Worm (Caenorhabditis elegans) whole organism, L2 larva: ENCODE data around the gene sptl-2.

Experiments used
- C34F6.9 ChIP-seq: fragments of 150-350 bp; optimal IDR thresholded peaks from 2 replicates; lab custom pipeline; 2014; ENCODE audit warnings: missing biosample characterization, missing genetic modification characterization
- F13H6.1 ChIP-seq: sonication (generic microtip); optimal IDR thresholded peaks from 2 replicates; lab custom pipeline; 2016; ENCODE audit warnings: missing genetic modification characterization, missing compliant biosample characterization
- R02D3.7 ChIP-seq: fragments of 150-350 bp; optimal IDR thresholded peaks from 2 replicates; lab custom pipeline; 2014; ENCODE audit warnings: missing biosample characterization, missing genetic modification characterization
- Y55F3AM.14 ChIP-seq: fragments of 200-800 bp; sonication (Bioruptor generic); optimal IDR thresholded peaks from 2 replicates; lab custom pipeline; 2018; ENCODE audit warnings: mild to moderate bottlenecking, missing genetic modification characterization, missing compliant biosample characterization
- ZK546.5 ChIP-seq: sonication (generic microtip); optimal IDR thresholded peaks from 2 replicates; lab custom pipeline; 2017; ENCODE audit warnings: missing biosample characterization, missing genetic modification characterization
- alr-1 ChIP-seq: fragments of 150-350 bp; optimal IDR thresholded peaks from 2 replicates; lab custom pipeline; 2014; ENCODE audit warnings: missing biosample characterization, missing genetic modification characterization
- aly-2 ChIP-seq: fragments of 150-350 bp; optimal IDR thresholded peaks from 2 replicates; lab custom pipeline; 2014; ENCODE audit warnings: missing biosample characterization, missing genetic modification characterization
- ama-1 ChIP-seq: fragments of 150-350 bp; optimal IDR thresholded peaks from 2 replicates; lab custom pipeline; 2018; ENCODE audit warnings: inconsistent platforms
- blmp-1 ChIP-seq: sonication (generic microtip); optimal IDR thresholded peaks from 2 replicates; lab custom pipeline; 2017; ENCODE audit warnings: missing genetic modification characterization, mild to moderate bottlenecking, missing compliant biosample characterization, antibody characterized with exemption, moderate library complexity; ENCODE audit not compliant: insufficient read depth
- ceh-16 ChIP-seq: fragments of 150-350 bp; optimal IDR thresholded peaks from 2 replicates; lab custom pipeline; 2014; ENCODE audit warnings: missing biosample characterization, missing genetic modification characterization
- ceh-82 ChIP-seq: fragments of 150-350 bp; optimal IDR thresholded peaks from 2 replicates; lab custom pipeline; 2014; ENCODE audit warnings: missing biosample characterization, missing genetic modification characterization
- crh-2 ChIP-seq: sonication (generic microtip); optimal IDR thresholded peaks from 2 replicates; lab custom pipeline; 2017; ENCODE audit warnings: missing biosample characterization, missing genetic modification characterization
- egl-27 ChIP-seq: sonication (generic microtip); optimal IDR thresholded peaks from 3 replicates; lab custom pipeline; 2017; ENCODE audit warnings: missing biosample characterization, missing genetic modification reagents, missing genetic modification characterization
- elt-1 ChIP-seq: fragments of 150-350 bp; optimal IDR thresholded peaks from 2 replicates; lab custom pipeline; 2014; ENCODE audit warnings: missing biosample characterization, missing genetic modification characterization
- elt-3 ChIP-seq: sonication (generic microtip); optimal IDR thresholded peaks from 2 replicates; lab custom pipeline; 2017; ENCODE audit warnings: missing biosample characterization, missing genetic modification characterization
- fos-1 ChIP-seq: fragments of 150-350 bp; optimal IDR thresholded peaks from 2 replicates; lab custom pipeline; 2014; ENCODE audit warnings: missing biosample characterization, missing genetic modification characterization
- gmeb-1 ChIP-seq: fragments of 150-350 bp; optimal IDR thresholded peaks from 2 replicates; lab custom pipeline; 2014; ENCODE audit warnings: missing biosample characterization, missing genetic modification characterization
- lin-11 ChIP-seq: fragments of 150-350 bp; sonication (generic microtip); optimal IDR thresholded peaks from 2 replicates; lab custom pipeline; 2014; ENCODE audit warnings: missing biosample characterization, missing genetic modification characterization, inconsistent platforms, mixed read lengths
- lin-13 ChIP-seq: fragments of 150-350 bp; optimal IDR thresholded peaks from 2 replicates; lab custom pipeline; 2014; ENCODE audit warnings: missing biosample characterization, missing genetic modification reagents, missing genetic modification characterization
- lin-39 ChIP-seq: fragments of 150-350 bp; optimal IDR thresholded peaks from 2 replicates; lab custom pipeline; 2014; ENCODE audit warnings: missing biosample characterization, missing genetic modification reagents, missing genetic modification characterization
- lsy-2 ChIP-seq, 2 experiments: fragments of 150-350 bp in 1 of 2; sonication (generic microtip) in 1 of 2; optimal IDR thresholded peaks; 2 replicates each; lab custom pipeline; 2014 to 2017; ENCODE audit warnings: missing biosample characterization in 2 of 2, missing genetic modification characterization in 2 of 2
- mab-5 ChIP-seq: fragments of 150-350 bp; optimal IDR thresholded peaks from 2 replicates; lab custom pipeline; 2014; ENCODE audit warnings: missing biosample characterization, missing genetic modification characterization
- mbf-1 ChIP-seq: sonication (generic microtip); optimal IDR thresholded peaks from 2 replicates; lab custom pipeline; 2017; ENCODE audit warnings: missing biosample characterization, missing genetic modification characterization
- mdl-1 ChIP-seq, 2 experiments: fragments of 150-350 bp in 1 of 2; sonication (generic microtip) in 1 of 2; optimal IDR thresholded peaks; 2 replicates each; lab custom pipeline; 2017; ENCODE audit warnings: missing biosample characterization in 2 of 2, missing genetic modification characterization in 2 of 2
- nhr-10 ChIP-seq: sonication (generic microtip); optimal IDR thresholded peaks from 2 replicates; lab custom pipeline; 2017; ENCODE audit warnings: missing biosample characterization, missing genetic modification characterization
- nhr-11 ChIP-seq: fragments of 150-350 bp; optimal IDR thresholded peaks from 2 replicates; lab custom pipeline; 2014; ENCODE audit warnings: missing biosample characterization, missing genetic modification characterization
- nhr-12 ChIP-seq: fragments of 150-350 bp; optimal IDR thresholded peaks from 2 replicates; lab custom pipeline; 2014; ENCODE audit warnings: missing biosample characterization, missing genetic modification characterization
- nhr-129 ChIP-seq: fragments of 150-350 bp; optimal IDR thresholded peaks from 2 replicates; lab custom pipeline; 2014; ENCODE audit warnings: missing biosample characterization, missing genetic modification characterization
- nhr-21 ChIP-seq: fragments of 150-350 bp; optimal IDR thresholded peaks from 2 replicates; lab custom pipeline; 2014; ENCODE audit warnings: missing biosample characterization, missing genetic modification characterization
- nhr-23 ChIP-seq: fragments of 150-350 bp; optimal IDR thresholded peaks from 2 replicates; lab custom pipeline; 2014; ENCODE audit warnings: missing biosample characterization, missing genetic modification reagents, missing genetic modification characterization
- nhr-237 ChIP-seq: fragments of 150-350 bp; optimal IDR thresholded peaks from 2 replicates; lab custom pipeline; 2014; ENCODE audit warnings: missing biosample characterization, missing genetic modification characterization
- nhr-25 ChIP-seq: fragments of 150-350 bp; sonication (generic microtip); optimal IDR thresholded peaks from 3 replicates; lab custom pipeline; 2014; ENCODE audit warnings: missing biosample characterization, missing genetic modification characterization
- nhr-6 ChIP-seq: fragments of 150-350 bp; optimal IDR thresholded peaks from 2 replicates; lab custom pipeline; 2014; ENCODE audit warnings: missing biosample characterization, missing genetic modification characterization
- nhr-77 ChIP-seq: fragments of 150-350 bp; optimal IDR thresholded peaks from 2 replicates; lab custom pipeline; 2014; ENCODE audit warnings: missing biosample characterization, missing genetic modification characterization
- peb-1 ChIP-seq: fragments of 150-350 bp; optimal IDR thresholded peaks from 2 replicates; lab custom pipeline; 2014; ENCODE audit warnings: missing biosample characterization, missing genetic modification characterization
- sem-4 ChIP-seq: fragments of 150-350 bp; optimal IDR thresholded peaks from 2 replicates; lab custom pipeline; 2014; ENCODE audit warnings: missing biosample characterization, missing genetic modification reagents, missing genetic modification characterization
- skn-1 ChIP-seq: sonication (generic microtip); optimal IDR thresholded peaks from 2 replicates; lab custom pipeline; 2017; ENCODE audit warnings: missing biosample characterization, missing genetic modification characterization
- sma-3 ChIP-seq: sonication (generic microtip); optimal IDR thresholded peaks from 2 replicates; lab custom pipeline; 2016; ENCODE audit warnings: missing genetic modification reagents, missing genetic modification characterization, missing compliant biosample characterization
- sma-9 ChIP-seq, 2 experiments: fragments of 150-350 bp in 1 of 2; sonication (generic microtip) in 1 of 2; optimal IDR thresholded peaks; 2 replicates each; lab custom pipeline; 2014 to 2016; ENCODE audit warnings: missing genetic modification characterization in 2 of 2, mild to moderate bottlenecking in 1 of 2, missing biosample characterization in 1 of 2, missing compliant biosample characterization in 1 of 2, missing genetic modification reagents in 1 of 2, moderate library complexity in 1 of 2
- snpc-4 ChIP-seq: fragments of 150-350 bp; optimal IDR thresholded peaks from 2 replicates; lab custom pipeline; 2014; ENCODE audit warnings: missing biosample characterization, missing genetic modification characterization
- unc-39 ChIP-seq: fragments of 150-350 bp; optimal IDR thresholded peaks from 2 replicates; lab custom pipeline; 2014; ENCODE audit warnings: missing biosample characterization, missing genetic modification characterization
- unc-55 ChIP-seq: fragments of 150-350 bp; sonication (generic microtip); optimal IDR thresholded peaks from 3 replicates; lab custom pipeline; 2014; ENCODE audit warnings: missing biosample characterization, missing genetic modification reagents, missing genetic modification characterization
- zag-1 ChIP-seq: fragments of 150-350 bp; optimal IDR thresholded peaks from 2 replicates; lab custom pipeline; 2014; ENCODE audit warnings: missing biosample characterization, missing genetic modification characterization
- ztf-4 ChIP-seq: fragments of 150-350 bp; optimal IDR thresholded peaks from 2 replicates; lab custom pipeline; 2014; ENCODE audit warnings: missing biosample characterization, missing genetic modification characterization

Gene sptl-2

DNA sequence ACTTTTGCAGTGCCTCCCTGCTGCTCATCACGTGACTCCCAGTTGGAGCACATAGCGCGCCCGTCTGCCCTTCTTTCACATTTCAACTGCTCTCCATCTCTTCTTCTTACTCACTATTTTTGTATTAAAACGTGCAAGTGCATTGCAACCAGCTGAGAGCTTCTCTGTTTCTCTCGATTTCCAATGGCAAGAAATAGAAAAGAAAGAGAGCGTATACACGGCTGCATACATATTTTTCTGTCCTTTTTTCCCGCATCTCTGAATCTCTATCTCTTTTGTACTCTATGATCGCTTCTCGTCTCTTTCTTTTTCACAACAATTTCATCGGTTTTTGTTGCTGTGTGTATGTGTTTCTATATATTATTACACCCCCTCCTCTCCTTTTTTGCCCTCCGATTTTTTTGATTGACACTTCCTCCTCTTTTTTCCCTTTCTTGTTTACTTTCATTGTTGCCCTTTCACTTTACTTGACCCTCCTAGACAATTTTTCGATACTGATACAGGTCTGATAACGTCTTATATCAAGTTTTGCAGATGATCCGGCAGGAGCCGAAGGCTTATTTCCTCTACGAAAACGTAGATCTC, 16.0 kb upstream of the sptl-2 start, which contains the start of gene Y97E10AR.1:
TSS of gene Y97E10AR.1 (plus strand) at position 535 of the 585 bp plus-strand sequence.
- TF ChIP-seq unc-55 (GFP tag; lab: Kevin White, UChicago) (peak; percentile 96), lsy-2 (tag; optimal IDR thresholded peaks at IDR 0.05; lab: Kevin White, UChicago) (peak; percentile 33 to 84), peb-1 (tag; lab: Kevin White, UChicago) (no peak), gmeb-1 (tag; lab: Kevin White, UChicago) (no peak), nhr-21 (tag; lab: Kevin White, UChicago) (no peak), lin-11 (tag; lab: Kevin White, UChicago) (peak; percentile 4), lin-39 (tag; lab: Kevin White, UChicago) (no peak), blmp-1 (peak; percentile 92), C34F6.9 (tag; lab: Kevin White, UChicago) (peak; percentile 98), sma-3 (GFP tag; lab: Kevin White, UChicago) (peak; percentile 29), nhr-10 (tag; lab: Kevin White, UChicago) (no peak), aly-2 (no peak), nhr-237 (tag; lab: Kevin White, UChicago) (no peak), mdl-1 (tag; optimal IDR thresholded peaks at IDR 0.05; lab: Kevin White, UChicago) (peak in 1 of 2 experiments; percentile 86), alr-1 (no peak), nhr-12 (no peak), lin-13 (GFP tag; lab: Kevin White, UChicago) (peak; percentile 46), R02D3.7 (no peak), Y55F3AM.14 (GFP tag; lab: Kevin White, UChicago) (peak; percentile 94), nhr-23 (tag; lab: Kevin White, UChicago) (no peak), elt-1 (no peak), nhr-25 (tag; lab: Kevin White, UChicago) (no peak), ceh-16 (no peak), nhr-77 (tag; lab: Kevin White, UChicago) (no peak), F13H6.1 (tag; lab: Kevin White, UChicago) (peak; percentile 93), egl-27 (peak; percentile 73), ztf-4 (tag; lab: Kevin White, UChicago) (peak; percentile 60), sem-4 (tag; lab: Kevin White, UChicago) (peak; percentile 31), crh-2 (tag; lab: Kevin White, UChicago) (peak; percentile 83), fos-1 (tag; lab: Kevin White, UChicago) (peak; percentile 94), unc-39 (tag; lab: Kevin White, UChicago) (no peak), ZK546.5 (no peak), mab-5 (tag; lab: Kevin White, UChicago) (peak; percentile 73), ama-1 (no peak), nhr-129 (tag; lab: Kevin White, UChicago) (peak; percentile 89), nhr-11 (tag; lab: Kevin White, UChicago) (no peak), skn-1 (peak; percentile 15), elt-3 (tag; lab: Kevin White, UChicago) (no peak), snpc-4 (peak; percentile 71), mbf-1 (tag; lab: Kevin White, UChicago) (no peak), nhr-6 (tag; lab: Kevin White, UChicago) (peak; percentile 65), sma-9 (GFP tag; optimal IDR thresholded peaks at IDR 0.05; lab: Kevin White, UChicago) (peak; percentile 93), sma-9 (tag; optimal IDR thresholded peaks at IDR 0.05; lab: Kevin White, UChicago) (no peak), zag-1 (tag; lab: Kevin White, UChicago) (peak; percentile 79)

ce11 chrV:8005000-8005399, 12.0 kb upstream of the sptl-2 start, which contains the start of gene Y97E10AR.8:
Gene Y97E10AR.8, plus strand, starts transcription at chrV:8005300.
- TF ChIP-seq sma-9 (GFP tag; optimal IDR thresholded peaks at IDR 0.05; lab: Kevin White, UChicago) (no peak), sma-9 (tag; optimal IDR thresholded peaks at IDR 0.05; lab: Kevin White, UChicago) (no peak), ceh-82 (tag; lab: Kevin White, UChicago) (no peak), mab-5 (tag; lab: Kevin White, UChicago) (no peak), Y55F3AM.14 (GFP tag; lab: Kevin White, UChicago) (no peak), unc-39 (tag; lab: Kevin White, UChicago) (no peak), nhr-21 (tag; lab: Kevin White, UChicago) (no peak), nhr-23 (tag; lab: Kevin White, UChicago) (no peak), ztf-4 (tag; lab: Kevin White, UChicago) (no peak), alr-1 (no peak), sem-4 (tag; lab: Kevin White, UChicago) (no peak), zag-1 (tag; lab: Kevin White, UChicago) (no peak), lin-13 (GFP tag; lab: Kevin White, UChicago) (no peak)
